Worm (Caenorhabditis elegans): ENCODE data around the gene dld-1.

Gene dld-1

DNA sequence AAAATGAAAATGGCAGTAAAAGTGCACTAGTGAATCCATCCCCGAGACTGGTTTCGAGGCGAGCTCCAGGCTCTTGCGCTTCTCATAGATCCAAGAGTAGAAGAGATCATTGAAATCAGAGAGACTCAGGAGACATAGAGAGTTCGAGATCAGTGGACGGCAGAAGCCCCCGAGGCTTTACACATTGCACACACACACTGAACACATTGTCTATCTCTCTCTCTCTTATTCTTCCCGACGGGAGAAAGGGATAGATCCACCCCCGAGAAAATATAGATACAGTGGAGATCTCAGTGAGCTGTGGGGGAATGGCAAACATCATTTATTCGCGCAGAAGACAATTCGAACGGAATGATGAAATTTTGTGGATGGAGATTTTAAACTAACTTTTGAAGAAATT is 42.7 kb downstream of the dld-1 start:
- peak in 1 of 2 experiments; percentile 90 for TF ChIP-seq unc-62 (GFP tag; optimal IDR thresholded peaks at IDR 0.05 in 1 of 2)
- TF ChIP-seq unc-62 (tag; optimal IDR thresholded peaks at IDR 0.05), result no peak
- TF ChIP-seq ceh-20 (GFP tag; IDR thresholded peaks at IDR 0.05), result no peak
- peak; percentile 35 for TF ChIP-seq aha-1 (tag)
- TF ChIP-seq lir-3 (tag; optimal IDR thresholded peaks at IDR 0.05), result no peak

DNA sequence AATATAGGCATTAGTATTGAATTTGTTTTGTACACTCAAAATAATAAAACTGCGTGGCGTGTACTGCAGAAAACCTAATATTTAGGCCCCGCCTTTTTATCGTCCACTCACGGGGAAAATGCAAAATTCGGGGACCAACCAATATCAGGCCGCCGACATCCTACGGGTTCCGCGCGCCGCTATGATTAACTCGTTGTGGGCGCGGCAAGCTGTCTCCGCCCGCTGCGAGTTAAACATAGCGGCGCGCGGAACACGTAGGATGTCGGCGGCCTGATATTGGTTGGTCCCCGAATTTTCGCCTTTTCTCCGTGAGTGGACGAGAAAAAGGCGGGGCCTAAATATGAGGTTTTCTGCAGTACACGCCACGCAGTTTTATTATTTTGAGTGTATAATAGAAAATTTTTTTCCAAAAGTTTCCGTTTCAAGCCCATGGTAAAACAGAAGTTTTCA is 46.1 kb downstream of the dld-1 start:
- TF ChIP-seq snpc-1.2 (GFP tag; IDR thresholded peaks at IDR 0.05), result peak; percentile 91

DNA sequence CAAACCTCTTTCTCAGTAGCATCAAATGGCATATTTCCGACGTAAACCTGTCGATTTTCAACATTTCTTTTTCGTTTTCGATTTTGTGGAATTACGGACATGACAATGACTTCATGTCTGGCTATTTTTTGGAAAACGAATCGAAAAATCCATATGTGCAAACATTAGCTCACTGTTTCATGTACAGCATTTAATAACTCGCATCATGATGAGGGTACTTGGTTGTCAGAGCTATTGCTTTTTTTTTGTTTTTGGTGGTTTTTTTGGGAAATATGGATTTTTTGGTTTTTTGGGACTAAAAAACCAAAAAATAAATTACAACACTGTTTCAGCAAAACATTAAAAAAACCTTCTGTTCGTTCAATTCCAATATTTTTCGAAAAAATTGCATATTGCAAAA is 48.1 kb downstream of the dld-1 start, which contains the start of gene Y57G11A.5:
Y57G11A.5 (minus strand) TSS at position 101 of the 400 bp plus-strand sequence.
- TF ChIP-seq nhr-28 (tag; optimal IDR thresholded peaks at IDR 0.05), result no peak
- TF ChIP-seq T26A8.4 (GFP tag; IDR thresholded peaks at IDR 0.05), result no peak
- TF ChIP-seq zfp-3 (GFP tag; conservative IDR thresholded peaks at IDR 0.05), result no peak
- TF ChIP-seq dpl-1 (GFP tag; optimal IDR thresholded peaks at IDR 0.05), result no peak
- TF ChIP-seq fos-1 (tag; optimal IDR thresholded peaks at IDR 0.05), result no peak
- peak in 1 of 2 experiments; percentile 32 for TF ChIP-seq unc-62 (GFP tag; optimal IDR thresholded peaks at IDR 0.05 in 1 of 2)
- TF ChIP-seq unc-62 (tag; optimal IDR thresholded peaks at IDR 0.05), result no peak
- no peak for TF ChIP-seq nhr-48 (tag; optimal IDR thresholded peaks at IDR 0.05)
- TF ChIP-seq nhr-6 (tag; optimal IDR thresholded peaks at IDR 0.05), result no peak
- no peak for TF ChIP-seq F49E8.2 (tag; optimal IDR thresholded peaks at IDR 0.05; ENCODE audit: borderline replicate concordance)

DNA sequence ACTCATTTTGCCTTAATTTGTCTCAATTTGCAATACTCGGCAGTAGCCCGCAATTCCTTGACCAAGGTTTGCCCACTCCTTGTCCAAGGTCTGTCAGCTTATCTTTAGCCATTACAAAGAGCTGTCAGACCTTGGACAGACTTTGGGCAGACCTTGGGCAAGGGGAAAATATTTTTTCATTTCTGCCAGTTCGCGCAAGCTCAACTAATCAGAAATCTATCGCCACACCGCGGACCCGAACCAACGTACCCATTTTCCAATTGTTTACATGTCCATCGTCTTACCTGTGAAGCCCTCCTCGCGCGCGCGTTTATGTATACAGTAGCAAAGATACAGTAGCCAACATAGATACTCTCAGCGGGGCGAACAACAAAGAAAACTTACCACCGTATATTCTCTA is 50.8 kb downstream of the dld-1 start:
- no peak for TF ChIP-seq spr-3 (GFP tag; optimal IDR thresholded peaks at IDR 0.05)
- TF ChIP-seq F44E2.7 (GFP tag; IDR thresholded peaks at IDR 0.05), result no peak
- no peak for TF ChIP-seq mdt-29 (GFP tag; IDR thresholded peaks at IDR 0.05)
- TF ChIP-seq snpc-1.2 (GFP tag; IDR thresholded peaks at IDR 0.05), result peak; percentile 57; the same call in 1 of the 2 replicates
- no peak for TF ChIP-seq rbr-2 (tag; optimal IDR thresholded peaks at IDR 0.05)
